Fruit fly (Drosophila melanogaster): ENCODE data around the gene CG15535.

Gene CG15535

dm6 chr3R:30461608-30462243 lies 38.0 kb upstream of the CG15535 start (continued):
- TF ChIP-seq CG3281 (GFP tag; optimal IDR thresholded peaks at IDR 0.05): peak; percentile 16
- TF ChIP-seq D19A (tag; optimal IDR thresholded peaks at IDR 0.05): no peak
- no peak for TF ChIP-seq gfzf (GFP tag; optimal IDR thresholded peaks at IDR 0.05)
- TF ChIP-seq CG15073 (GFP tag; optimal IDR thresholded peaks at IDR 0.05): no peak
- peak; percentile 41 for TF ChIP-seq CG13424 (tag; optimal IDR thresholded peaks at IDR 0.05)
- TF ChIP-seq Ssrp (tag; optimal IDR thresholded peaks at IDR 0.05): peak; percentile 21
- TF ChIP-seq dati (GFP tag; IDR thresholded peaks at IDR 0.05): no peak
- peak; percentile 33 for TF ChIP-seq CG18262 (tag; optimal IDR thresholded peaks at IDR 0.05)
- TF ChIP-seq ems (GFP tag; optimal IDR thresholded peaks at IDR 0.05): no peak
- no peak for TF ChIP-seq emc (GFP tag; optimal IDR thresholded peaks at IDR 0.05)
- TF ChIP-seq CG11504 (tag; optimal IDR thresholded peaks at IDR 0.05): peak; percentile 59
- TF ChIP-seq knrl (GFP tag; IDR thresholded peaks at IDR 0.05; ENCODE audit: partially characterized antibody): no peak
- TF ChIP-seq Jarid2 (GFP tag; optimal IDR thresholded peaks at IDR 0.05): no peak
- TF ChIP-seq CG31365 (tag; optimal IDR thresholded peaks at IDR 0.05): no peak

DNA sequence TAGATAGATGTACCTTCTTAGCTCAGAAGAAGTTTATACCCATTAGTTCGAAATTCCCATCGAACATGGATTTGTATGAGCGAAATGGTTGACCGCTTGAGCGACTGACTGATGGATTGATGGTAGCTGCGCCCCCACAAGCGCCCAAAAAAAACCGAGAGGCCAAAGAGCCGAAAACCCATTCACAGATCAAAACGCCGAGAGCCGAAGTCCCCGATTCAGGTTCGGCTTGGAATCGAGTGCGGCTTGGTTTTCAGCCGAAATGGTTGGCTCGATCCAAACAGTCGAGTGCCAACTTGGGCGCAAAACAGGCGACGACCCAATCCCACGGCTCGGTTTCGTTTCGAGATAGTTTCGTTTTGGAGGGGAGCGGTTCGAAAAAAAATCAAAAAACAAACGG lies 36.5 kb upstream of the CG15535 start:
- TF ChIP-seq z (GFP tag; IDR thresholded peaks at IDR 0.05): peak; percentile 70; the same call in 2 of the 3 replicates
- TF ChIP-seq Med (GFP tag): peak; percentile 73
- TF ChIP-seq CG15269 (tag; optimal IDR thresholded peaks at IDR 0.05): peak; percentile 45
- no peak for TF ChIP-seq bowl (GFP tag; IDR thresholded peaks at IDR 0.05)
- TF ChIP-seq CG8281 (tag; optimal IDR thresholded peaks at IDR 0.05): peak; percentile 92
- peak; percentile 43 for TF ChIP-seq CG10543 (GFP tag; optimal IDR thresholded peaks at IDR 0.05)
- TF ChIP-seq Rfx (GFP tag; IDR thresholded peaks at IDR 0.05): 0 out of 2 replicates have a peak, but pooled peaks have one; percentile 7
- TF ChIP-seq jing (GFP tag; optimal IDR thresholded peaks at IDR 0.05): no peak
- no peak for TF ChIP-seq Pdp1 (GFP tag; optimal IDR thresholded peaks at IDR 0.05)
- TF ChIP-seq CG12769 (tag; optimal IDR thresholded peaks at IDR 0.05): peak; percentile 58
- TF ChIP-seq CG13894 (tag; optimal IDR thresholded peaks at IDR 0.05): peak; percentile 52
- peak; percentile 48 for TF ChIP-seq Jarid2 (GFP tag; optimal IDR thresholded peaks at IDR 0.05)
- no peak for TF ChIP-seq CG1792 (GFP tag; optimal IDR thresholded peaks at IDR 0.05)
- TF ChIP-seq Deaf1 (tag; optimal IDR thresholded peaks at IDR 0.05): peak; percentile 97
- TF ChIP-seq D19B (GFP tag; optimal IDR thresholded peaks at IDR 0.05): peak; percentile 24
- TF ChIP-seq CG5180 (GFP tag; optimal IDR thresholded peaks at IDR 0.05): peak; percentile 99

DNA sequence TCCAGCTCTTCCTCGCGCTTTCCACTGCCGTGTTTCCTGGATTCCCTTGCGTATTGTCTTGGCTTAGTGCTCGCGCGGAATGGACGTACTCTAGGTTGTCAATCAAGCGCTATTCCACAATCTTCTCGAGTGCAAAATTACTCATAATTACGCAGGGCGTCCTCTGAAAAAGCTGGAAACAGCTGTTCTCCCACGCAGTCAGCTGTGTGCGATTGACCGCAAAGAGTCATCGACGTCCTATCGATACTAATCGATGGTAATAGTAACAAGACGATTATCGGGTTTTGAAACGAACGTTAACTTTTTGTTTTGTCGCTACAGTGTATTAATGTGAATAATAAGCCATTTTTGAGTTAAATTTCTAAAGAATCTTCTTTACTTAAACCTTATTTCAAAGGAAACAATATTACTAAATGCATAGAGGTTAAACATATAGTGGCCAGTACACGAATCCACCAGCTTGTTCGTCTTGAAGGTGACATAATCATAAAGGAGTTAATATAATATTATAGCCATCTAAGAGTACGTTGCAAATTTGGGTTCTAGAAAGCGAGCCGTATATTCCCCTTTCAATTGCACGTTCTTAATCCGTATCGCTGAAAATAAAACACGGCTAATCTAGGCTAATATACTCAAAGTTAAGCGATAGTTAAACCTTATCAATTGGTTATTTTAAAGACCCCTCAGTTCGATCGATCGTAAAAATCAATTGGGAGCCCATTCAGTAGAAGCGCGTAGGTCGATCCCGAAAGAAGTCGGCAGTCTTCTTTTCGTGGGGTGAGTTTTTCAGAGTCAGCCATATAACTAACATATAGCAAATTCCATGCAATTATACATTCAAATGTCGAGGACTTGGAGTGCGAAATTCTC lies 35.6 kb upstream of the CG15535 start, which contains the start of the genes CG2224 and CDase:
TSS of gene CG2224 (minus strand) at position 235 of the 870 bp plus-strand sequence.
TSS of gene CDase (plus strand) at position 456 of the 870 bp plus-strand sequence.
- TF ChIP-seq E2f2 (GFP tag; IDR thresholded peaks at IDR 0.05): peak; percentile 84
- TF ChIP-seq stwl (tag; optimal IDR thresholded peaks at IDR 0.05): peak; percentile 47
- TF ChIP-seq HmgZ (tag; optimal IDR thresholded peaks at IDR 0.05): peak; percentile 34
- no peak; the same call in 2 of the 3 replicates for TF ChIP-seq CG34422 (GFP tag; IDR thresholded peaks at IDR 0.05)
- peak; percentile 77 for TF ChIP-seq knrl (GFP tag; IDR thresholded peaks at IDR 0.05; ENCODE audit: partially characterized antibody)
- TF ChIP-seq fu2 (GFP tag; optimal IDR thresholded peaks at IDR 0.05): no peak
- TF ChIP-seq CG8944 (GFP tag; optimal IDR thresholded peaks at IDR 0.05): no peak
- peak; percentile 88 for TF ChIP-seq Doc3 (GFP tag; IDR thresholded peaks at IDR 0.05; ENCODE audit: partially characterized antibody)
- TF ChIP-seq nerfin-2 (GFP tag; IDR thresholded peaks at IDR 0.05; ENCODE audit: partially characterized antibody): peak; percentile 87
- TF ChIP-seq sug (tag; optimal IDR thresholded peaks at IDR 0.05): peak; percentile 90
- no peak for TF ChIP-seq Hand (GFP tag; optimal IDR thresholded peaks at IDR 0.05)
- TF ChIP-seq Ets97D (GFP tag; optimal IDR thresholded peaks at IDR 0.05): no peak
- peak; percentile 96 for TF ChIP-seq chinmo (GFP tag; IDR thresholded peaks at IDR 0.05; ENCODE audit: partially characterized antibody)
- peak; percentile 91 for TF ChIP-seq Dll (GFP tag; IDR thresholded peaks at IDR 0.05; ENCODE audit: partially characterized antibody)
- peak; percentile 79 for TF ChIP-seq mld (GFP tag; IDR thresholded peaks at IDR 0.05; ENCODE audit: partially characterized antibody)
- peak; percentile 73 for TF ChIP-seq Med (GFP tag)
- peak; percentile 98 for TF ChIP-seq her (GFP tag; optimal IDR thresholded peaks at IDR 0.05)
- peak; percentile 91 for TF ChIP-seq tna (GFP tag; IDR thresholded peaks at IDR 0.05; ENCODE audit: partially characterized antibody)

All from whole organism, embryonic.